Worm (Caenorhabditis elegans): ENCODE results near the gene ncam-1.

DNA sequence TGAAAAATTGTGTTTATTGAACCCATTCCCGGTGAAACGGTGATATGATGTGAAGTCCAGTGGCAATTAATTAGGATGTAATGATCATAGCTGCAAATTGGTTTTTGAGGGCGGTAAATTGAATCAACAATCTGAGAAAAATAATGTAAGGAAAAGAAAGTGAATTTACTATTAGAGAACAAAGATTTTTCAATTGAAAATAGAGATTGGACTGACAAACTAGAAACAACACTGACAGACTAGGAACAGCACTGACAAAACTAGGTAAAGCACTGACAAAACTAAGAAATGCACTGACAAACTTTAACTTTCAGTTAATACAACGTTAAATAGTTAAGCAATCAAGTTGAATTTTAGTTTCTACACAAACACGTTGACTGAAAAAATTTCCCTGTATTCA, 34.2 kb downstream of the ncam-1 start, which contains the start of gene sli-1:
- TF ChIP-seq fkh-6 (tag; optimal IDR thresholded peaks at IDR 0.05) (no peak), nfya-1 (tag; optimal IDR thresholded peaks at IDR 0.05) (no peak), ama-1 (optimal IDR thresholded peaks at IDR 0.05) (no peak), fkh-10 (GFP tag; optimal IDR thresholded peaks at IDR 0.05) (no peak), pqm-1 (tag; optimal IDR thresholded peaks at IDR 0.05) (no peak), lin-11 (tag; optimal IDR thresholded peaks at IDR 0.05) (no peak), F13H6.1 (tag; optimal IDR thresholded peaks at IDR 0.05) (no peak), pha-4 (tag; optimal IDR thresholded peaks at IDR 0.05) (no peak), dve-1 (tag; optimal IDR thresholded peaks at IDR 0.05) (no peak), hlh-13 (GFP tag; optimal IDR thresholded peaks at IDR 0.05) (no peak), C08G9.2 (tag; optimal IDR thresholded peaks at IDR 0.05) (no peak), ets-4 (tag; optimal IDR thresholded peaks at IDR 0.05) (no peak)

Data from whole organism, late embryonic.